Fruit fly (Drosophila melanogaster): Measurements from ENCODE around the gene CG8028.

The CG8028 gene

DNA sequence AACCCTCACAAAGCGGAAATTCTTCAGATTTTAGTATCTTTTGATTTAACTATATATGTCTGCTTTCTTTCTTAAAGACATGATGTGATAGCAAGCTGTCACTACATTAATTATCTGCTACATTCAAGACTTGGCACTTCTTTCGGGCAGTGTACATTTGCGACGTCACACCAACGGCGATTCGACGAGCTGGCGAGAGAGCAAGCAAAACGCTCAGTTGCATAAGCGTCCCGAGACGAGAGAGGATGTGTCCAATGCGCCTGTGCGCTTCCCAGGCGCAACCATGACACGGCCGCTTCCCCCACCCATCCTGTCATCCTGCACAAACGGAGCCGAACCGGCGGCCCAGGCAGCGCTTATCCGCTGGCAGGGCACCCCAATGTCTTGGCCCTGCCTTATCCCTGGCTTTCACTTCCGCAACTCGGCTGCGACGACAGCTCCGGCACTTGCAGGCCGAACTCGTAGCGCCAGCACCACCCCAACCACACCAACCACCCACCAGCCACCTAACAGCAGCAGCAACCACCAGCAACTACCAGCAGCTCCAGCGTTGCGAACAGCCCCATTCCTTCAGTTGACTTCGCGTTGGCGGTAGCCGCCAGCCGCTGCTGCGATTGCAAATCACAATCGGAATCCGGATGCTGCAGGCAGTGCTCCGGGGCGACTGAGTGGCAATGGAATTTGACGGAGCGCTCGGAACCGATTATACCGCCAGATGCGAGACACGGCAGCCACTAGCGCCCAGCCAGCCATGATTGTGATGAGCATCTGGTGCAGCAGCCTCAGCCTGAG is 31.5 kb downstream of the CG8028 start, which contains the start of gene Hs3st-B (continued):
- TF ChIP-seq fd102C (GFP tag; optimal IDR thresholded peaks at IDR 0.05) (no peak), kah (GFP tag; optimal IDR thresholded peaks at IDR 0.05) (no peak), Asciz (GFP tag; optimal IDR thresholded peaks at IDR 0.05) (no peak), dpn (GFP tag; optimal IDR thresholded peaks at IDR 0.05) (no peak), H2.0 (GFP tag; IDR thresholded peaks at IDR 0.05) (no peak), Fer1 (GFP tag; optimal IDR thresholded peaks at IDR 0.05) (peak; percentile 59), CG15514 (GFP tag; optimal IDR thresholded peaks at IDR 0.05) (peak; percentile 2), dysf (GFP tag; IDR thresholded peaks at IDR 0.05) (0 out of 3 replicates have a peak, but pooled peaks have one; percentile 27), Myb (GFP tag; optimal IDR thresholded peaks at IDR 0.05) (no peak), Nf-YC (tag; optimal IDR thresholded peaks at IDR 0.05) (no peak), CG9437 (GFP tag; optimal IDR thresholded peaks at IDR 0.05) (peak; percentile 26), ranshi (GFP tag; IDR thresholded peaks at IDR 0.05) (no peak), CG31365 (tag; optimal IDR thresholded peaks at IDR 0.05) (no peak), CG33557 (GFP tag; optimal IDR thresholded peaks at IDR 0.05) (no peak), lov (optimal IDR thresholded peaks at IDR 0.05) (no peak), lov (GFP tag; IDR thresholded peaks at IDR 0.05) (no peak), CG12659 (GFP tag; optimal IDR thresholded peaks at IDR 0.05) (no peak), run (tag; optimal IDR thresholded peaks at IDR 0.05) (no peak), cas (GFP tag; IDR thresholded peaks at IDR 0.05) (no peak), CG17361 (GFP tag; IDR thresholded peaks at IDR 0.05) (no peak), zf30C (GFP tag; optimal IDR thresholded peaks at IDR 0.05) (peak; percentile 61), CG14014 (GFP tag; IDR thresholded peaks at IDR 0.05) (no peak; the same call in 1 of the 2 replicates), Poxn (GFP tag; IDR thresholded peaks at IDR 0.05) (no peak), Bgb (GFP tag; IDR thresholded peaks at IDR 0.05; ENCODE audit: partially characterized antibody) (no peak), pnt (GFP tag; optimal IDR thresholded peaks at IDR 0.05) (no peak), Dll (GFP tag; IDR thresholded peaks at IDR 0.05; ENCODE audit: partially characterized antibody) (no peak), YL-1 (GFP tag; optimal IDR thresholded peaks at IDR 0.05) (no peak), CG11695 (GFP tag; IDR thresholded peaks at IDR 0.05) (0 out of 3 replicates have a peak, but pooled peaks have one; percentile 40), nau (GFP tag; optimal IDR thresholded peaks at IDR 0.05) (no peak), jigr1 (GFP tag; IDR thresholded peaks at IDR 0.05) (no peak), croc (GFP tag; conservative IDR thresholded peaks at IDR 0.05) (no peak), oc (tag; optimal IDR thresholded peaks at IDR 0.05) (no peak), H15 (GFP tag; IDR thresholded peaks at IDR 0.05) (no peak), Hr51 (GFP tag; optimal IDR thresholded peaks at IDR 0.05) (no peak), br (optimal IDR thresholded peaks at IDR 0.05) (no peak), Hr78 (GFP tag; optimal IDR thresholded peaks at IDR 0.05) (no peak), ap (GFP tag; IDR thresholded peaks at IDR 0.05) (no peak), CG16779 (GFP tag; IDR thresholded peaks at IDR 0.05) (0 out of 2 replicates have a peak, but pooled peaks have one; percentile 54), CG1647 (GFP tag; optimal IDR thresholded peaks at IDR 0.05) (no peak), Hmx (GFP tag; optimal IDR thresholded peaks at IDR 0.05) (no peak), CG12299 (tag; optimal IDR thresholded peaks at IDR 0.05) (no peak), CG7928 (GFP tag; optimal IDR thresholded peaks at IDR 0.05) (no peak), E2f2 (GFP tag; IDR thresholded peaks at IDR 0.05) (no peak; the same call in 1 of the 2 replicates), Ets65A (GFP tag) (peak; percentile 87), CG14965 (GFP tag; optimal IDR thresholded peaks at IDR 0.05; ENCODE audit: borderline replicate concordance) (no peak), CG4730 (GFP tag; IDR thresholded peaks at IDR 0.05) (no peak), CG4424 (GFP tag; optimal IDR thresholded peaks at IDR 0.05) (peak; percentile 5), vnd (GFP tag; IDR thresholded peaks at IDR 0.05; ENCODE audit: partially characterized antibody) (no peak), Trl (optimal IDR thresholded peaks at IDR 0.05) (no peak), Trl (GFP tag; optimal IDR thresholded peaks at IDR 0.05) (no peak)
